Worm (Caenorhabditis elegans) whole organism, L3 larva: ENCODE results near the gene C45B2.8.
A peak's percentile ranks its signal among the peaks of the same experiment; 100 is the strongest.

Experiments used
- ZK546.5 ChIP-seq: sonication (generic microtip); optimal IDR thresholded peaks from 2 replicates; lab custom pipeline; 2017; ENCODE audit warnings: missing biosample characterization, missing genetic modification characterization
- elt-2 ChIP-seq: sonication (generic microtip); optimal IDR thresholded peaks from 2 replicates; lab custom pipeline; 2016; ENCODE audit warnings: missing genetic modification reagents, mild to moderate bottlenecking, missing genetic modification characterization, missing compliant biosample characterization
- elt-3 ChIP-seq, 3 experiments: fragments of 150-350 bp in 1 of 3; sonication (generic microtip) in 2 of 3; optimal IDR thresholded peaks; 2 replicates in 2 of 3; 4 replicates in 1 of 3; lab custom pipeline; 2014 to 2017; ENCODE audit warnings: missing biosample characterization in 3 of 3, missing genetic modification characterization in 3 of 3
- lin-39 ChIP-seq: fragments of 150-350 bp; optimal IDR thresholded peaks from 2 replicates; lab custom pipeline; 2018; ENCODE audit warnings: missing biosample characterization, missing genetic modification reagents, missing genetic modification characterization
- nhr-237 ChIP-seq: fragments of 150-350 bp; optimal IDR thresholded peaks from 2 replicates; lab custom pipeline; 2014; ENCODE audit warnings: missing biosample characterization, missing genetic modification characterization
- nhr-28 ChIP-seq: fragments of 150-350 bp; optimal IDR thresholded peaks from 2 replicates; lab custom pipeline; 2014; ENCODE audit warnings: missing biosample characterization, missing genetic modification characterization
- nhr-76 ChIP-seq: fragments of 150-350 bp; sonication (generic microtip); optimal IDR thresholded peaks from 5 replicates; lab custom pipeline; 2014; ENCODE audit warnings: missing biosample characterization, missing genetic modification characterization
- ztf-11 ChIP-seq: fragments of 150-350 bp; optimal IDR thresholded peaks from 2 replicates; lab custom pipeline; 2014; ENCODE audit warnings: missing biosample characterization, missing genetic modification characterization

DNA sequence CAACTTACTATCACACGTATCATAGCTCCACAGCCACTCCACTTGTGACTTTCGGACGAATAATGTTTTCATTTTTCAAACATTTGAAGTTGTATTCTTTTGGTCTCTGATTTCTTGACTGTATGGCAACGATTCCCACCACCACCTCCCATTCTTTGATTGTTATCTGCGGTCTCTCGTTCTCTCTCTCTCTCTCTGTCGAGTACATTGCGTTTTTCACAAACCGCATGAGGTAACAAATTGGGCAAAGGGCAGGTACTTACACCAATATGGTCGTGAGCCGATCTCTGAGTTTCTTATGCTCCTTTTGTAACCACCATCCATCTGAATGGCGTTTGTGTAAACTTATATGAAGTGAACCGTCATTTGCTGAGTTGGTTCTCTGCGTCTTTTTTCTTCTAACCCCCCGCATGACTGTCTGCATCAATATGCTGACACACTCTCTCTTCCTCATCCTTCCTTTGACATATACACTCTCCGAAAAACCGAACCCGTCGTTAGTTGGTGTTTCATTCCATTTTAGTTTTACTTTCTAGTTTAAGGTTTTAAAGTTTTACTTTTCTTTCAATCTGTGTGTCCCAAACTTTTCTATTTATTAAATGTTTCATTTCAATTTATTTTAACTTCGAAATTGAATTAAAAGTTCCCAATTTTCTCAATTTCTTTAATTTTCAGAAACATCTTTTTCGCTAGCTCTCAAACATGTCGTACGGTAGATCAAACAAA is 30.0 kb upstream of the C45B2.8 start, which contains the start of gene gln-1:
- no peak for TF ChIP-seq lin-39
- TF ChIP-seq elt-2 (tag; lab: Kevin White, UChicago) = peak; percentile 87
- TF ChIP-seq elt-3 (tag; optimal IDR thresholded peaks at IDR 0.05; lab: Kevin White, UChicago) = no peak
- TF ChIP-seq ZK546.5 (tag; lab: Kevin White, UChicago) = no peak
- no peak for TF ChIP-seq nhr-28 (tag; lab: Kevin White, UChicago)
- TF ChIP-seq nhr-76 (tag; lab: Kevin White, UChicago) = no peak
- TF ChIP-seq ztf-11 = no peak
- no peak for TF ChIP-seq nhr-237 (tag; lab: Kevin White, UChicago)
